Worm (Caenorhabditis elegans): ENCODE data around the gene ZC449.5.

DNA sequence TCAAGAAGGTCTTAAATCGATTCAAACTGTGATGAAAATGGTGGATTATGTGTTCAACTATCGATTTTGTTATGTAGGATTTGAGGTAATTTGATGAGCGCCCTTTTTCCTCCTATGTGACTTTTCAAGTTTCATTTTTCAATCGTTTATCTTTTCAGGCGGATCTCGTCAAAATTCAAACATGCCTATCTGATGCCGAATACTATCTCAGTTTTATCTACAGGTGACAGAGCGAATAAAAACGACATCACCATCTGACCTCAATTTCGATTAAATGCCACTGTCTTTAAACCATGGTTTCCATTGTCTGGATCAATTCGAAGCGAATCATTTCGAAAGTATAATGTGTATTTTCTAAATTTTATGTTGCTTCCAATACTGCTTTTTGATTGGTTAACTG is 24.2 kb upstream of the ZC449.5 start:
- TF ChIP-seq T22C8.4 (GFP tag; IDR thresholded peaks at IDR 0.05) (no peak), med-1 (GFP tag; optimal IDR thresholded peaks at IDR 0.05; ENCODE audit: insufficient read depth) (no peak), tab-1 (GFP tag; IDR thresholded peaks at IDR 0.05) (no peak), cog-1 (tag; optimal IDR thresholded peaks at IDR 0.05) (no peak), ref-1 (GFP tag; conservative IDR thresholded peaks at IDR 0.05) (no peak)

Measured in whole organism, midembryonic.